Fruit fly (Drosophila melanogaster): ENCODE results near the gene yip7.

yip7 gene

DNA sequence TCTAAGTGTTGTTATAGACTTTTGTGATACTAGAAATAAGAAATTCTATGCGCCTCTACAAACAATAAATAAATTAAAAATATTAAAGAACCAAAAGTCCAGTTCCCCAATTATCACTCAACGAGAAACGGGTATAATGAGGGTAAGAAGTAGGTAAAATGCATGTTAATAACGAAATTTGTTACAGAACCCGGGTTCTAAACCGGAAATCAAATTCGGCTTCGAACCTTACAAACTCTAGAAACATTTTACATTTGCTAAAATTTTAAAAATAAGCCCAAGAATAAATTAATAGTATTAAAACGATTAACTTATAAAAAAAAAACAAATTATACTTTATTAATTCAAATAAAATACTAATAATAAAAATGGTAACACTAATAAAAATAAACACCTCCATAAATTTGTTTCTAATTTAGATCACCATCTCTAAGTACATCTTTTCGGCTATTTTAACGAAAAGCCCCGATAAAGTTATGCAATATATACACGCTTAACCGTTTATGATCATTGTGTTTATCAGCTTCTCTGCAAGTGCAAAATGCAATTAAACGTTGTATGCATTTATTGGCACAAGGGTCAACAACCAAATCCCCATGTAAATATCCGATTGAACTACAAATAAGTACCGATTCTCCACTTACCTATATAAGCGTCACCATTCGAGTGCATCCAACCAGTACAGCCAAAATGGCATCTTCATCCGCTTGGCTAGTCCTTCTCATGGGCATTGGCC lies 36.6 kb downstream of the yip7 start, which contains the start of gene CG6602 (continued):
- TF ChIP-seq CrebA (GFP tag; optimal IDR thresholded peaks at IDR 0.05; ENCODE audit: borderline replicate concordance): no peak
- no peak for TF ChIP-seq GATAd (GFP tag; optimal IDR thresholded peaks at IDR 0.05)
- TF ChIP-seq Hr83 (GFP tag; optimal IDR thresholded peaks at IDR 0.05; ENCODE audit: poor library complexity, severe bottlenecking): peak; percentile 65
- TF ChIP-seq CG32264 (GFP tag; optimal IDR thresholded peaks at IDR 0.05): no peak
- no peak for TF ChIP-seq Mio (GFP tag; optimal IDR thresholded peaks at IDR 0.05)
- TF ChIP-seq Sp1 (GFP tag; optimal IDR thresholded peaks at IDR 0.05): peak; percentile 36
- TF ChIP-seq HLH106 (tag; optimal IDR thresholded peaks at IDR 0.05): peak; percentile 59
- TF ChIP-seq brk (GFP tag; optimal IDR thresholded peaks at IDR 0.05): no peak
- peak; percentile 39 for TF ChIP-seq sage (GFP tag; optimal IDR thresholded peaks at IDR 0.05)

DNA sequence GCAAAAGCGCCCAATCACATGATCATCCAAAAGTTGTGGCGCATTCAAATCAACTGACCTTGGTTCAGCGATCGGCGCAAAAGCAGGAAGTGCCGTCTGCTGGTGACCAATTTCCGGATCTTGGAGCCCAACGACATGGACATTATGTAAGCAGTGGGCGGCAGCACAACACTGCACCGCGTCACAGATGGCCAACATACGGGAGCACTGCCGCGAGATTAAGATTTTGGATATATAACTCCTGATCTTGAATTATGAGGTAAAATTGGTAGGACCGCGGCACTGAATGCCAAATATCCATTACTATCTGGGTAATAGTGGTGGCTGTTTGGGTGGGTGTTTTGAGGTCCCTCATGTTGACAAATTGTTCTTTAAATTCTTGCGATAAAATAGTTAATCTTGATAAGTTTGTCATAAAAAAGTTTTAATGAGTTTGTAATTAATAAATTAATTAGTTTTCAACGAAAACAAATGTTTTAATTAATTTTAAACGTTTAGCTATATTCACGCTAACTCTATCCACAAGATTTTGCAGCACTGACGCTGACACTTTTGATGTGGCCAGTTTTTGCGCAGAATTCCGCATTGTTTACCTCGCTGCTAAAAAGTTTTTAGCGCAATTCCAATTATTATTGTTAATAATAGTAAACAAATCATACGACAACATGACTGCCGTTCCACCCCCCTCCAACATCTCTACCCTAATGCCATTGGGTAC lies 40.1 kb downstream of the yip7 start, which contains the start of the genes CG13295 and CG6610:
TSS of gene CG13295 (minus strand) at position 271 of the 718 bp plus-strand sequence.
TSS of gene CG6610 (plus strand) at position 562 of the 718 bp plus-strand sequence.
- no peak for TF ChIP-seq brk (GFP tag; optimal IDR thresholded peaks at IDR 0.05)
- peak; percentile 48 for TF ChIP-seq fru (GFP tag; optimal IDR thresholded peaks at IDR 0.05)
- TF ChIP-seq sage (GFP tag; optimal IDR thresholded peaks at IDR 0.05): no peak
- no peak for TF ChIP-seq GATAd (GFP tag; optimal IDR thresholded peaks at IDR 0.05)
- no peak for TF ChIP-seq Hnf4 (GFP tag; optimal IDR thresholded peaks at IDR 0.05)
- TF ChIP-seq Jra (GFP tag; optimal IDR thresholded peaks at IDR 0.05): no peak
- no peak for TF ChIP-seq tai (GFP tag; optimal IDR thresholded peaks at IDR 0.05)
- TF ChIP-seq psq (GFP tag; optimal IDR thresholded peaks at IDR 0.05): peak; percentile 19
- no peak for TF ChIP-seq Vsx2 (GFP tag; optimal IDR thresholded peaks at IDR 0.05; ENCODE audit: partially characterized antibody)
- TF ChIP-seq CG9705 (GFP tag; optimal IDR thresholded peaks at IDR 0.05): peak; percentile 58
- no peak for TF ChIP-seq CG32264 (GFP tag; optimal IDR thresholded peaks at IDR 0.05)
- TF ChIP-seq woc (GFP tag; optimal IDR thresholded peaks at IDR 0.05): peak; percentile 84
- peak in 1 of 2 experiments; percentile 49 for TF ChIP-seq foxo (GFP tag; optimal IDR thresholded peaks at IDR 0.05)
- no peak for TF ChIP-seq CrebA (GFP tag; optimal IDR thresholded peaks at IDR 0.05; ENCODE audit: borderline replicate concordance)
- TF ChIP-seq Dfd (GFP tag; optimal IDR thresholded peaks at IDR 0.05): no peak
- TF ChIP-seq usp (GFP tag; optimal IDR thresholded peaks at IDR 0.05): no peak
- peak; percentile 51 for TF ChIP-seq rgr (GFP tag; optimal IDR thresholded peaks at IDR 0.05)
- TF ChIP-seq sv (GFP tag; optimal IDR thresholded peaks at IDR 0.05): peak; percentile 33
- no peak for TF ChIP-seq lola (GFP tag; optimal IDR thresholded peaks at IDR 0.05)
- no peak for TF ChIP-seq Rel (GFP tag; optimal IDR thresholded peaks at IDR 0.05)
- peak; percentile 35 for TF ChIP-seq Rel (tag; optimal IDR thresholded peaks at IDR 0.05)
- no peak for TF ChIP-seq jim (GFP tag; optimal IDR thresholded peaks at IDR 0.05)
- TF ChIP-seq OdsH (GFP tag; optimal IDR thresholded peaks at IDR 0.05): peak; percentile 39
- no peak for TF ChIP-seq pan (optimal IDR thresholded peaks at IDR 0.05)
- no peak for TF ChIP-seq dl (GFP tag; optimal IDR thresholded peaks at IDR 0.05; ENCODE audit: insufficient read depth in 1 of 2, partially characterized antibody in 2 of 2)
- peak; percentile 83 for TF ChIP-seq HLH106 (tag; optimal IDR thresholded peaks at IDR 0.05)
- TF ChIP-seq h (GFP tag; optimal IDR thresholded peaks at IDR 0.05): peak; percentile 54
- TF ChIP-seq Sp1 (GFP tag; optimal IDR thresholded peaks at IDR 0.05): peak; percentile 59
- peak; percentile 23 for TF ChIP-seq br (GFP tag; optimal IDR thresholded peaks at IDR 0.05)
- TF ChIP-seq ey (GFP tag; optimal IDR thresholded peaks at IDR 0.05): peak; percentile 37
- no peak for TF ChIP-seq Dif (GFP tag; optimal IDR thresholded peaks at IDR 0.05; ENCODE audit: partially characterized antibody)
- TF ChIP-seq dsf (GFP tag; optimal IDR thresholded peaks at IDR 0.05; ENCODE audit: borderline replicate concordance): no peak
- no peak for TF ChIP-seq Abd-B (GFP tag; optimal IDR thresholded peaks at IDR 0.05)
- TF ChIP-seq Hr78 (GFP tag; optimal IDR thresholded peaks at IDR 0.05): no peak
- TF ChIP-seq Myc (optimal IDR thresholded peaks at IDR 0.05): peak; percentile 88
- no peak for TF ChIP-seq N (GFP tag; optimal IDR thresholded peaks at IDR 0.05)
- no peak for TF ChIP-seq Mio (GFP tag; optimal IDR thresholded peaks at IDR 0.05)
- TF ChIP-seq Hr83 (GFP tag; optimal IDR thresholded peaks at IDR 0.05; ENCODE audit: poor library complexity, severe bottlenecking): no peak
- peak; percentile 57 for TF ChIP-seq dmrt93B (GFP tag; optimal IDR thresholded peaks at IDR 0.05)

Data from whole organism, wandering third instar larva.